Worm (Caenorhabditis elegans): ENCODE data around the gene skr-16.

DNA sequence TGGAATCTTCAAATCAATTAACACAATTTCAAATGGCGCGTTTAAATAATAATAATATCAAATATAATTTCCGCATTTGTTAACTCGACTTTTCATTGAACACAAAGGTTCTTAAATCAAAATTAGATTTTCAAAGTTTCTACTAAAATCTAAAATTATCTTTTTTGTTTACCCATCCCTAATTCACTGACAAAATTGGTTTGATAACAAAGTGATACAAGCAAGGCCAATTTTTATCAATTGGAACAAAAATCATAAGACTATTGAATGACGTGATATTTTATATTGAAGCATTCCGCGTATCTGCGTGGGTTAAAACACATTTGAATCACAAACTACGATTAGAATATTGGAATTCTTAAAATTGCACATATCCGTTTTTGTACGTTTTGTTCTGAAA lies 21.9 kb downstream of the skr-16 start:
- TF ChIP-seq tab-1 (GFP tag; IDR thresholded peaks at IDR 0.05) = no peak
- TF ChIP-seq med-1 (GFP tag; optimal IDR thresholded peaks at IDR 0.05; ENCODE audit: insufficient read depth) = no peak
- TF ChIP-seq cog-1 (tag; optimal IDR thresholded peaks at IDR 0.05) = no peak
- TF ChIP-seq ref-1 (GFP tag; conservative IDR thresholded peaks at IDR 0.05) = no peak
- TF ChIP-seq klf-2 (GFP tag; conservative IDR thresholded peaks at IDR 0.05) = no peak

Measured in whole organism, midembryonic.